Fruit fly (Drosophila melanogaster) whole organism, adult: ENCODE measurements around the gene CG32832.

Source experiments
- CG11617 ChIP-seq: fragments of 200-800 bp; sonication (Bioruptor generic); optimal IDR thresholded peaks from 2 replicates; lab custom pipeline; 2017; ENCODE audit warnings: mild to moderate bottlenecking, missing biosample characterization, missing genetic modification reagents, missing genetic modification characterization
- CG1620 ChIP-seq: fragments of 200-800 bp; sonication (Bioruptor generic); optimal IDR thresholded peaks from 2 replicates; lab custom pipeline; 2016; ENCODE audit warnings: missing biosample characterization, missing genetic modification characterization
- Hr96 ChIP-seq: fragments of 200-800 bp; sonication (Bioruptor generic); optimal IDR thresholded peaks from 2 replicates; lab custom pipeline; 2016; ENCODE audit warnings: missing biosample characterization, missing genetic modification characterization
- bab1 ChIP-seq: fragments of 200-800 bp; sonication (Bioruptor generic); optimal IDR thresholded peaks from 3 replicates; lab custom pipeline; 2019; ENCODE audit warnings: missing biosample characterization, mild to moderate bottlenecking, missing genetic modification characterization, moderate library complexity
- cnc ChIP-seq, 2 experiments: fragments of >200 bp; optimal IDR thresholded peaks; 2 replicates each; lab custom pipeline; 2017
- ovo ChIP-seq: fragments of 200-800 bp; sonication (Bioruptor generic); optimal IDR thresholded peaks from 2 replicates; lab custom pipeline; 2016; ENCODE audit warnings: missing biosample characterization, missing genetic modification characterization
- pad ChIP-seq: fragments of 200-800 bp; sonication (Bioruptor generic); optimal IDR thresholded peaks from 3 replicates; lab custom pipeline; 2017; ENCODE audit warnings: missing biosample characterization, missing genetic modification characterization, mild to moderate bottlenecking, moderate library complexity, missing genetic modification reagents

DNA sequence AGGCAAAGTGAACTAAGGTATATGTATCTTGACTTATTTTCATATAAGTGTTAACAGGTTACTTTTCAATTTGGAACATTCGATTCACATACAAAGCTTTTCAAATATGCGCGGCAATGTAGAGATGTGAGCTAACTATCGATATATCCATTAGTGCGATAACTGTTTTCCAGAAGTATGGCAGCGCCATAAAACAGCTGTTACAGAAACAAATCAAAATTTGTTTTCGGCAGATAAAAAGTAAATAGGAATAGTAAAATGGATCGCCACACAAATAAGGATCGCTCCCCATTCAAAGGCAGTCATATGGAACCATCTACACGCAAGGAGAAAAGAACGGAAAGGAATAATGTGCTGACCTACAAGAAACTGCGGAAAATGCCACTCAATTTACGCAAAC, at the start of gene CG32832, which contains the start of the genes CG31743 and CG34313:
- TF ChIP-seq CG11617 (no peak), Hr96 (GFP tag; lab: Kevin White, UChicago) (no peak), ovo (GFP tag; lab: Kevin White, UChicago) (no peak), bab1 (GFP tag; lab: Kevin White, UChicago) (no peak), cnc (optimal IDR thresholded peaks at IDR 0.05; lab: Kevin White, UChicago) (no peak), CG1620 (GFP tag; lab: Kevin White, UChicago) (no peak), pad (GFP tag; lab: Kevin White, UChicago) (no peak)
